Worm (Caenorhabditis elegans) whole organism, L4 larva: ENCODE data around the gene C49A9.10.

ENCODE experiments used
- ZK337.2 ChIP-seq: fragments of 200-800 bp; sonication (Bioruptor generic); IDR thresholded peaks from 2 replicates; pipeline ENCODE4 v1.3.6; 2022; ENCODE audit warnings: missing genetic modification reagents, missing genetic modification characterization, missing compliant biosample characterization
- dpl-1 ChIP-seq: fragments of 150-350 bp; optimal IDR thresholded peaks from 2 replicates; lab custom pipeline; 2014; ENCODE audit warnings: missing biosample characterization, missing genetic modification reagents, missing genetic modification characterization

Gene C49A9.10

DNA sequence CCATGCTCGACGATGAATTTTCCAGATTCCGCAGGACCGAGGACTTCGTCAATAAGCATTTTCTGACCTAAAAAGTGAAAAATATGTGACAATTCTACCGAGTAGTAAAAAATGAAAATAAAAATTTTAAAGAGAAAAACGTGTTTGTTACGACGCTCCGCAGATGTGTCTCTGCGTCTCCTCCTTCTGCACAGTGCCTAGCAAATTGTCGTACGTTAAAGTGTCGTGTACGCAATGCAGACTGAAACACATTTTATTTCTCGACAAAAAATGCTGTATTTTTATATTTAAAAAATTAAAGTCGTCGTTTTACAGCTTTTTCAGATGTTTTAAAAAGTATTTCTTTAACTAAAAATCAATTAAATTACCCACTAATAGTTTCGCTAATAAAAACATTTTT lies 49.3 kb downstream of the C49A9.10 start, which contains the start of gene C11D2.4 (continued):
- TF ChIP-seq ZK337.2 (GFP tag; lab: Robert Waterston, UW) (no peak), dpl-1 (GFP tag; lab: Kevin White, UChicago) (peak; percentile 65)
